Fruit fly (Drosophila melanogaster) whole organism, embryonic: Measurements from ENCODE around the gene Art2.

ENCODE experiments used
- Atf-2 ChIP-seq: fragments of 200-800 bp; sonication (Bioruptor generic); optimal IDR thresholded peaks from 2 replicates; lab custom pipeline; 2016; ENCODE audit warnings: missing biosample characterization, missing genetic modification characterization
- CG10979 ChIP-seq: fragments of 200-800 bp; sonication (Bioruptor generic); optimal IDR thresholded peaks from 2 replicates; lab custom pipeline; 2018; ENCODE audit warnings: missing biosample characterization, mild to moderate bottlenecking, missing genetic modification characterization, moderate library complexity
- CG12769 ChIP-seq: fragments of 200-800 bp; sonication (Bioruptor generic); optimal IDR thresholded peaks from 2 replicates; lab custom pipeline; 2019; ENCODE audit warnings: missing biosample characterization, mild to moderate bottlenecking, missing genetic modification characterization, moderate library complexity
- CG13287 ChIP-seq: fragments of 200-800 bp; sonication (Bioruptor generic); IDR thresholded peaks from 2 replicates; pipeline ENCODE4 v1.3.6; 2022; ENCODE audit warnings: missing biosample characterization, missing genetic modification characterization; ENCODE audit not compliant: partially characterized antibody
- CG13894 ChIP-seq: fragments of 200-800 bp; sonication (Bioruptor generic); optimal IDR thresholded peaks from 3 replicates; lab custom pipeline; 2018; ENCODE audit warnings: missing biosample characterization, mild to moderate bottlenecking, missing genetic modification characterization, moderate library complexity
- CG14050 ChIP-seq: fragments of 200-800 bp; sonication (Bioruptor generic); IDR thresholded peaks from 3 replicates; pipeline ENCODE4 v1.3.6; 2022; ENCODE audit warnings: missing biosample characterization, missing genetic modification characterization
- CG1603 ChIP-seq: fragments of 200-800 bp; sonication (Bioruptor generic); optimal IDR thresholded peaks from 2 replicates; lab custom pipeline; 2019; ENCODE audit warnings: missing biosample characterization, mild to moderate bottlenecking, missing genetic modification characterization, moderate library complexity
- CG17359 ChIP-seq: fragments of 200-800 bp; sonication (Bioruptor generic); optimal IDR thresholded peaks from 3 replicates; lab custom pipeline; 2018; ENCODE audit warnings: missing biosample characterization, mild to moderate bottlenecking, missing genetic modification characterization, moderate library complexity
- CG17361 ChIP-seq: fragments of 200-800 bp; sonication (Bioruptor generic); IDR thresholded peaks from 3 replicates; pipeline ENCODE4 v1.3.6; 2022; ENCODE audit warnings: missing biosample characterization, missing genetic modification characterization
- CG2678 ChIP-seq: fragments of 200-800 bp; sonication (Bioruptor generic); optimal IDR thresholded peaks from 3 replicates; lab custom pipeline; 2019; ENCODE audit warnings: missing biosample characterization, mild to moderate bottlenecking, missing genetic modification characterization, moderate library complexity
- CG6689 ChIP-seq: fragments of 200-800 bp; sonication (Bioruptor generic); IDR thresholded peaks from 2 replicates; pipeline ENCODE4 v1.3.6; 2022; ENCODE audit warnings: missing biosample characterization, missing genetic modification characterization
- CG7745 ChIP-seq: fragments of 200-800 bp; sonication (Bioruptor generic); optimal IDR thresholded peaks from 2 replicates; lab custom pipeline; 2018; ENCODE audit warnings: missing biosample characterization, mild to moderate bottlenecking, missing genetic modification characterization, moderate library complexity
- CG7839 ChIP-seq: fragments of 200-800 bp; sonication (Bioruptor generic); optimal IDR thresholded peaks from 3 replicates; lab custom pipeline; 2018; ENCODE audit warnings: missing biosample characterization, mild to moderate bottlenecking, missing genetic modification characterization, moderate library complexity
- CG8281 ChIP-seq: fragments of 200-800 bp; sonication (Bioruptor generic); optimal IDR thresholded peaks from 2 replicates; lab custom pipeline; 2018; ENCODE audit warnings: missing biosample characterization, mild to moderate bottlenecking, missing genetic modification characterization, moderate library complexity
- CTCF ChIP-seq: fragments of 200-800 bp; sonication (Bioruptor generic); optimal IDR thresholded peaks from 2 replicates; lab custom pipeline; 2017; ENCODE audit warnings: missing biosample characterization, mild to moderate bottlenecking, missing genetic modification characterization, moderate library complexity
- D19A ChIP-seq: fragments of 200-800 bp; optimal IDR thresholded peaks from 3 replicates; lab custom pipeline; 2019; ENCODE audit warnings: missing biosample characterization, mild to moderate bottlenecking, missing genetic modification characterization, moderate library complexity
- Dip2 ChIP-seq: fragments of 200-800 bp; sonication (Bioruptor generic); IDR thresholded peaks from 2 replicates; pipeline ENCODE4 v1.3.6; 2022; ENCODE audit warnings: missing biosample characterization, missing genetic modification characterization
- GATAe ChIP-seq: fragments of 200-800 bp; sonication (Bioruptor generic); conservative IDR thresholded peaks from 2 replicates; pipeline ENCODE4 v1.3.6; 2022; ENCODE audit warnings: missing biosample characterization, missing genetic modification characterization
- HLH3B ChIP-seq: fragments of 200-800 bp; sonication (Bioruptor generic); IDR thresholded peaks from 2 replicates; pipeline ENCODE4 v1.3.6; 2022; ENCODE audit warnings: missing biosample characterization, missing genetic modification characterization
- Hsf ChIP-seq: fragments of 200-800 bp; sonication (Bioruptor generic); optimal IDR thresholded peaks from 3 replicates; lab custom pipeline; 2016; ENCODE audit warnings: missing biosample characterization, missing genetic modification characterization
- Med ChIP-seq: fragments of 200-800 bp; sonication (Bioruptor generic); peaks from one replicate; lab custom pipeline; 2016; ENCODE audit warnings: missing biosample characterization, missing genetic modification characterization, mild to moderate bottlenecking, inconsistent platforms, moderate library complexity
- Meics ChIP-seq: fragments of 200-800 bp; sonication (Bioruptor generic); optimal IDR thresholded peaks from 2 replicates; lab custom pipeline; 2017; ENCODE audit warnings: missing biosample characterization, mild to moderate bottlenecking, missing genetic modification characterization
- NC2α ChIP-seq: fragments of 200-800 bp; sonication (Bioruptor generic); optimal IDR thresholded peaks from 2 replicates; lab custom pipeline; 2016; ENCODE audit warnings: missing biosample characterization, missing genetic modification characterization
- NFAT ChIP-seq: fragments of 200-800 bp; sonication (Bioruptor generic); IDR thresholded peaks from 2 replicates; pipeline ENCODE4 v1.3.6; 2022; ENCODE audit warnings: missing biosample characterization, missing genetic modification characterization
- Oli ChIP-seq: fragments of 200-800 bp; sonication (Bioruptor generic); optimal IDR thresholded peaks from 2 replicates; lab custom pipeline; 2018; ENCODE audit warnings: missing biosample characterization, mild to moderate bottlenecking, missing genetic modification characterization, moderate library complexity
- PHDP ChIP-seq: fragments of 200-800 bp; sonication (Bioruptor generic); optimal IDR thresholded peaks from 3 replicates; lab custom pipeline; 2018; ENCODE audit warnings: missing biosample characterization, mild to moderate bottlenecking, missing genetic modification characterization, moderate library complexity
- Ptx1 ChIP-seq: fragments of 200-800 bp; sonication (Bioruptor generic); IDR thresholded peaks from 2 replicates; pipeline ENCODE4 v1.3.6; 2022; ENCODE audit warnings: missing biosample characterization, missing genetic modification characterization
- Rx ChIP-seq: fragments of 200-800 bp; sonication (Bioruptor generic); IDR thresholded peaks from 2 replicates; pipeline ENCODE4 v1.3.6; 2022; ENCODE audit warnings: missing biosample characterization, missing genetic modification characterization
- Stat92E ChIP-seq, 3 experiments: fragments of >200 bp in 2 of 3; fragments of 200-800 bp in 1 of 3; sonication (Bioruptor generic) in 1 of 3; optimal IDR thresholded peaks; 2 replicates each; lab custom pipeline; 2017 to 2019; ENCODE audit warnings: missing biosample characterization in 3 of 3, missing genetic modification characterization in 3 of 3, mild to moderate bottlenecking in 1 of 3, moderate library complexity in 1 of 3
- Taf1 ChIP-seq: fragments of 200-800 bp; sonication (Bioruptor generic); IDR thresholded peaks from 2 replicates; pipeline ENCODE4 v1.3.6; 2022; ENCODE audit warnings: missing biosample characterization, missing genetic modification characterization
- Tbp ChIP-seq: fragments of >200 bp; optimal IDR thresholded peaks from 2 replicates; lab custom pipeline; 2018; ENCODE audit warnings: missing biosample characterization, missing genetic modification characterization
- Trl ChIP-seq, 3 experiments: fragments of >200 bp in 2 of 3; fragments of 200-800 bp in 1 of 3; sonication (Bioruptor generic) in 1 of 3; optimal IDR thresholded peaks; 2 replicates in 1 of 3; 3 replicates in 2 of 3; lab custom pipeline; 2016 to 2017; ENCODE audit warnings: missing biosample characterization in 1 of 3, missing genetic modification characterization in 1 of 3
- Usf ChIP-seq: fragments of 200-800 bp; sonication (Bioruptor generic); optimal IDR thresholded peaks from 2 replicates; lab custom pipeline; 2017; ENCODE audit warnings: missing genotype, missing biosample characterization, missing genetic modification characterization
- cato ChIP-seq: fragments of 200-800 bp; sonication (Bioruptor generic); optimal IDR thresholded peaks from 2 replicates; lab custom pipeline; 2016; ENCODE audit warnings: missing biosample characterization, missing genetic modification characterization, borderline replicate concordance
- dmrt99B ChIP-seq: fragments of 200-800 bp; sonication (Bioruptor generic); optimal IDR thresholded peaks from 2 replicates; lab custom pipeline; 2018; ENCODE audit warnings: missing biosample characterization, mild to moderate bottlenecking, missing genetic modification characterization, moderate library complexity
- en ChIP-seq: fragments of 200-800 bp; sonication (Bioruptor generic); optimal IDR thresholded peaks from 2 replicates; lab custom pipeline; 2016; ENCODE audit warnings: missing biosample characterization, missing genetic modification characterization
- fd102C ChIP-seq: fragments of 200-800 bp; sonication (Bioruptor generic); optimal IDR thresholded peaks from 2 replicates; lab custom pipeline; 2018; ENCODE audit warnings: missing biosample characterization, mild to moderate bottlenecking, missing genetic modification characterization, moderate library complexity
- gce ChIP-seq: fragments of 200-800 bp; sonication (Bioruptor generic); IDR thresholded peaks from 3 replicates; pipeline ENCODE4 v1.3.6; 2022; ENCODE audit warnings: missing biosample characterization, missing genetic modification characterization
- grau ChIP-seq: fragments of 200-800 bp; optimal IDR thresholded peaks from 3 replicates; lab custom pipeline; 2019; ENCODE audit warnings: missing biosample characterization, mild to moderate bottlenecking, missing genetic modification characterization, moderate library complexity
- hkb ChIP-seq, 2 experiments: fragments of 200-800 bp in 1 of 2; fragments of >200 bp in 1 of 2; sonication (Bioruptor generic) in 1 of 2; IDR thresholded peaks in 1 of 2; optimal IDR thresholded peaks in 1 of 2; 2 replicates each; pipeline versions ENCODE4 v1.3.6 to Lab custom; 2017 to 2022; ENCODE audit warnings: missing biosample characterization in 1 of 2, missing genetic modification characterization in 1 of 2
- lola ChIP-seq, 3 experiments: fragments of >200 bp in 2 of 3; fragments of 200-800 bp in 1 of 3; sonication (Bioruptor generic) in 1 of 3; optimal IDR thresholded peaks; 2 replicates each; lab custom pipeline; 2017 to 2019; ENCODE audit warnings: missing biosample characterization in 3 of 3, missing genetic modification characterization in 3 of 3, mild to moderate bottlenecking in 1 of 3, moderate library complexity in 1 of 3
- maf-S ChIP-seq: fragments of 200-800 bp; sonication (Bioruptor generic); optimal IDR thresholded peaks from 2 replicates; lab custom pipeline; 2016; ENCODE audit warnings: missing biosample characterization, missing genetic modification characterization
- sc ChIP-seq, 3 experiments: fragments of >200 bp in 2 of 3; fragments of 200-800 bp in 1 of 3; sonication (Bioruptor generic) in 1 of 3; optimal IDR thresholded peaks; 2 replicates in 2 of 3; 3 replicates in 1 of 3; lab custom pipeline; 2017; ENCODE audit warnings: mild to moderate bottlenecking in 1 of 3, missing biosample characterization in 1 of 3, missing genetic modification characterization in 1 of 3, missing genetic modification reagents in 1 of 3
- schlank ChIP-seq: fragments of 200-800 bp; sonication (Bioruptor generic); optimal IDR thresholded peaks from 2 replicates; lab custom pipeline; 2018; ENCODE audit warnings: missing biosample characterization, mild to moderate bottlenecking, missing genetic modification characterization
- scrt ChIP-seq: fragments of 200-800 bp; sonication (Bioruptor generic); optimal IDR thresholded peaks from 2 replicates; lab custom pipeline; 2018; ENCODE audit warnings: missing biosample characterization, mild to moderate bottlenecking, missing genetic modification characterization, moderate library complexity
- sd ChIP-seq: fragments of 200-800 bp; sonication (Bioruptor generic); optimal IDR thresholded peaks from 3 replicates; lab custom pipeline; 2018; ENCODE audit warnings: missing biosample characterization, mild to moderate bottlenecking, missing genetic modification characterization, moderate library complexity
- sens ChIP-seq: fragments of 200-800 bp; sonication (Bioruptor generic); peaks from one replicate; lab custom pipeline; 2016; ENCODE audit warnings: missing biosample characterization, missing genetic modification characterization
- ssp ChIP-seq: fragments of 200-800 bp; sonication (Bioruptor generic); IDR thresholded peaks from 2 replicates; pipeline ENCODE4 v1.3.6; 2022; ENCODE audit warnings: missing biosample characterization, missing genetic modification characterization
- zfh2 ChIP-seq: fragments of 200-800 bp; sonication (Bioruptor generic); optimal IDR thresholded peaks from 2 replicates; lab custom pipeline; 2016; ENCODE audit warnings: missing biosample characterization, missing genetic modification characterization

Art2 gene

DNA sequence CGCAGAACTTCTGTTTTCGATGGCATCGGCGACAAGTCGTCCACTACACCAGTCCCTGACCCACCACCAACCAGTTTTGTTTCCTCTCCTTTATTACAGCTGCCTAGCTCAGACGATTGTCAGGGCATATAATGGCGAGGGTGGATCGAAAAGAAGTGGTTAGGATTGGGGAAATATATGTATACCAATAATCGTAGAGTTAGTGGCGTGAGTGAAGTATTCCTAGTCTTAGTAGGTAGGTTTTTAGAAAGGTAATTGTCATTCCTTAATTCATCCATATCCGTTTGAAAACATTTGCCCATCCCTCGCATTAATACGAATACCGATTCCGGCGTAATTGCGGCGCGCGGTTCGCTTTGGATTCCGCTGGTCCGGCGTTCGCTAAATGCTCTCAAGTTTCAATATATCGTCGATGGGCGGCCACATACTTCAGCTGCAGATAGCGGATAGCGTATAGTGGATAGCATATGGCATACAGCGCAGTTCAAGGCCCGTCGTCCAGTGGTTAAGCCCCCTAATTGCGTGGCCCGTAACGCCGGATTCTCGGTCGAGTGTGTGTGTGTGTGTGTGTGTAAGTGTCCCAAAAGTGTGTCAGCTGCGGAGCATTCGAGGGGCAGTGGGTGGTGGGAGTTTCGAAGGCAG is 28.2 kb downstream of the Art2 start (continued):
- TF ChIP-seq lola (GFP tag; optimal IDR thresholded peaks at IDR 0.05; lab: Kevin White, UChicago) = no peak
- TF ChIP-seq CG13894 = peak; percentile 28
- TF ChIP-seq CG17361 (GFP tag; lab: Robert Waterston, UW) = 0 out of 3 replicates have a peak, but pooled peaks have one; percentile 17
- TF ChIP-seq CG7839 (tag; lab: Kevin White, UChicago) = peak; percentile 12
- TF ChIP-seq Meics (GFP tag; lab: Kevin White, UChicago) = peak; percentile 5
- TF ChIP-seq hkb (optimal IDR thresholded peaks at IDR 0.05; lab: Kevin White, UChicago) = peak; percentile 66
- no peak for TF ChIP-seq hkb (GFP tag; IDR thresholded peaks at IDR 0.05; lab: Robert Waterston, UW)
- TF ChIP-seq zfh2 (GFP tag; lab: Kevin White, UChicago) = no peak
- TF ChIP-seq scrt = no peak
- no peak for TF ChIP-seq NFAT
- TF ChIP-seq Usf (GFP tag; lab: Kevin White, UChicago) = no peak
- TF ChIP-seq fd102C (GFP tag; lab: Kevin White, UChicago) = no peak
- TF ChIP-seq ssp = no peak
- peak; percentile 7 for TF ChIP-seq grau (tag; lab: Kevin White, UChicago)
- TF ChIP-seq gce = no peak
- TF ChIP-seq NC2α (GFP tag; lab: Kevin White, UChicago) = no peak
- no peak for TF ChIP-seq Rx (GFP tag; lab: Robert Waterston, UW)
- TF ChIP-seq Atf-2 (GFP tag; lab: Kevin White, UChicago) = no peak
- no peak for TF ChIP-seq Taf1
- TF ChIP-seq en (GFP tag; lab: Kevin White, UChicago) = no peak
- no peak for TF ChIP-seq sc (optimal IDR thresholded peaks at IDR 0.05; lab: Kevin White, UChicago)
- no peak for TF ChIP-seq sc (GFP tag; optimal IDR thresholded peaks at IDR 0.05; lab: Kevin White, UChicago)
- peak; percentile 42 for TF ChIP-seq CG12769 (tag; lab: Kevin White, UChicago)
- no peak for TF ChIP-seq CG10979 (tag; lab: Kevin White, UChicago)
- no peak for TF ChIP-seq Tbp
- no peak for TF ChIP-seq Oli (tag; lab: Kevin White, UChicago)
- TF ChIP-seq schlank (tag; lab: Kevin White, UChicago) = no peak
- TF ChIP-seq CG17359 (tag; lab: Kevin White, UChicago) = peak; percentile 20
- peak; percentile 5 for TF ChIP-seq PHDP (tag; lab: Kevin White, UChicago)
- TF ChIP-seq cato (GFP tag; lab: Kevin White, UChicago) = no peak
- TF ChIP-seq Dip2 (GFP tag; lab: Robert Waterston, UW) = no peak
- peak; percentile 39 for TF ChIP-seq CG1603 (tag; lab: Kevin White, UChicago)
- no peak for TF ChIP-seq CG7745 (tag; lab: Kevin White, UChicago)
- TF ChIP-seq dmrt99B (tag; lab: Kevin White, UChicago) = peak; percentile 18
- no peak for TF ChIP-seq CG8281 (tag; lab: Kevin White, UChicago)
- no peak for TF ChIP-seq Stat92E (GFP tag; optimal IDR thresholded peaks at IDR 0.05; lab: Kevin White, UChicago)
- TF ChIP-seq CG2678 (tag; lab: Kevin White, UChicago) = peak; percentile 28
- TF ChIP-seq sens = peak; percentile 27
- TF ChIP-seq sd (tag; lab: Kevin White, UChicago) = no peak
- no peak for TF ChIP-seq HLH3B (GFP tag; lab: Robert Waterston, UW)
- TF ChIP-seq Trl (optimal IDR thresholded peaks at IDR 0.05; lab: Kevin White, UChicago) = no peak
- no peak for TF ChIP-seq Trl (GFP tag; optimal IDR thresholded peaks at IDR 0.05; lab: Kevin White, UChicago)
- no peak for TF ChIP-seq maf-S (GFP tag; lab: Kevin White, UChicago)
- TF ChIP-seq CG6689 (GFP tag; lab: Robert Waterston, UW) = 0 out of 2 replicates have a peak, but pooled peaks have one; percentile 13
- no peak for TF ChIP-seq CG14050 (GFP tag; lab: Robert Waterston, UW)
- no peak for TF ChIP-seq Hsf (GFP tag; lab: Kevin White, UChicago)
- no peak for TF ChIP-seq Ptx1 (GFP tag; lab: Robert Waterston, UW)
- TF ChIP-seq GATAe (GFP tag; lab: Robert Waterston, UW) = no peak
- no peak for TF ChIP-seq CTCF
- TF ChIP-seq Med (GFP tag; lab: Kevin White, UChicago) = peak; percentile 68
- no peak for TF ChIP-seq D19A
- TF ChIP-seq CG13287 (GFP tag; lab: Robert Waterston, UW) = no peak
